Fruit fly (Drosophila melanogaster) whole organism, wandering third instar larva: ENCODE data around the gene CG43347.

Experiments
- CrebA ChIP-seq: fragments of 200-800 bp; sonication (Bioruptor generic); optimal IDR thresholded peaks from 2 replicates; lab custom pipeline; 2016; ENCODE audit warnings: missing biosample characterization, mild to moderate bottlenecking, missing genetic modification characterization, borderline replicate concordance
- Dif ChIP-seq: fragments of 200-275, 200-300 bp; sonication (Bioruptor generic); optimal IDR thresholded peaks from 2 replicates; lab custom pipeline; 2018; ENCODE audit warnings: missing biosample characterization, missing genetic modification characterization; ENCODE audit not compliant: partially characterized antibody
- Mio ChIP-seq: sonication (Bioruptor generic); optimal IDR thresholded peaks from 2 replicates; lab custom pipeline; 2016; ENCODE audit warnings: missing biosample characterization, missing genetic modification characterization
- dl ChIP-seq, 2 experiments: fragments of 175-275, 200-275 bp in 1 of 2; fragments of 200-275 bp in 1 of 2; sonication (Bioruptor generic); optimal IDR thresholded peaks; lab custom pipeline; 2018; ENCODE audit warnings: mild to moderate bottlenecking in 2 of 2, missing biosample characterization in 2 of 2, missing genetic modification characterization in 2 of 2, moderate library complexity in 2 of 2; ENCODE audit not compliant: partially characterized antibody in 2 of 2, insufficient read depth in 1 of 2
- dsf ChIP-seq: sonication (Bioruptor generic); optimal IDR thresholded peaks from 2 replicates; lab custom pipeline; 2016; ENCODE audit warnings: missing biosample characterization, missing genetic modification characterization, borderline replicate concordance
- h ChIP-seq: fragments of 200-800 bp; sonication (Bioruptor generic); optimal IDR thresholded peaks from 3 replicates; lab custom pipeline; 2016; ENCODE audit warnings: missing biosample characterization, mild to moderate bottlenecking, missing genetic modification characterization
- pan ChIP-seq: fragments of >200 bp; optimal IDR thresholded peaks from 2 replicates; lab custom pipeline; 2017
- psq ChIP-seq: fragments of 200-800 bp; sonication (Bioruptor generic); optimal IDR thresholded peaks from 3 replicates; lab custom pipeline; 2017; ENCODE audit warnings: missing biosample characterization, mild to moderate bottlenecking, missing genetic modification characterization, moderate library complexity

DNA sequence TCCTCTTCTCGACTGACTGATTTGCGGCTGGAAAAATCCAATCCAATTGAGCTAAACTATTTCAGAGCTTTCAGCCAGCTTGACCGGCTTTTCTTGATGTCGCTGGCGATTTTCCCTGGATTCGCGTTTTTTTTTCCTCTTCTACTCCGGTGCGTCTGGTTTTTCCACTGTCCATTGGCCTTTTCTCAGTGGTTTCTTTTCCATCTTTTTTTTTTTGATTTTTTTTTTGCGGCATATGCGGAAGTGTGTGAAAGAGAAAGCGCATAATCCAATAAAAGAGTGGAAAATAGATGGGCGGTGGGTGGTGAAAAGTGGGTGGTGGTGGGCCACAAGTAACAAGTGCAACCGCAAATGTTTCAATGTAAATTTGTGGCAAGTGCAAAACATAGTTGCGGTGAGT, 61.9 kb downstream of the CG43347 start:
- no peak for TF ChIP-seq Mio (GFP tag; lab: Kevin White, UChicago)
- no peak for TF ChIP-seq dsf
- TF ChIP-seq psq (GFP tag; lab: Kevin White, UChicago): no peak
- no peak for TF ChIP-seq CrebA
- TF ChIP-seq pan (lab: Kevin White, UChicago): no peak
- TF ChIP-seq h (GFP tag; lab: Kevin White, UChicago): no peak
- no peak for TF ChIP-seq dl (GFP tag; optimal IDR thresholded peaks at IDR 0.05; lab: Kevin White, UChicago; ENCODE audit: insufficient read depth in 1 of 2, partially characterized antibody in 2 of 2)
- no peak for TF ChIP-seq Dif (GFP tag; lab: Kevin White, UChicago)
